Fruit fly (Drosophila melanogaster) whole organism, embryonic: Measurements from ENCODE around the gene CG43345.

ENCODE experiments used
- Atf6 ChIP-seq: fragments of 200-800 bp; sonication (Bioruptor generic); IDR thresholded peaks from 2 replicates; pipeline ENCODE4 v1.3.6; 2022; ENCODE audit warnings: missing biosample characterization, missing genetic modification characterization
- B-H1 ChIP-seq: fragments of 200-800 bp; sonication (Bioruptor generic); IDR thresholded peaks from 3 replicates; pipeline ENCODE4 v1.3.6; 2022; ENCODE audit warnings: missing biosample characterization, missing genetic modification characterization
- B-H2 ChIP-seq: fragments of 200-800 bp; sonication (Bioruptor generic); optimal IDR thresholded peaks from 2 replicates; lab custom pipeline; 2018; ENCODE audit warnings: missing biosample characterization, mild to moderate bottlenecking, missing genetic modification characterization
- Bteb2 ChIP-seq: fragments of 200-800 bp; sonication (Bioruptor generic); optimal IDR thresholded peaks from 2 replicates; lab custom pipeline; 2016; ENCODE audit warnings: missing biosample characterization, missing genetic modification characterization
- CG10431 ChIP-seq: fragments of 200-800 bp; sonication (Bioruptor generic); optimal IDR thresholded peaks from 3 replicates; lab custom pipeline; 2018; ENCODE audit warnings: missing biosample characterization, mild to moderate bottlenecking, missing genetic modification characterization
- CG12769 ChIP-seq: fragments of 200-800 bp; sonication (Bioruptor generic); optimal IDR thresholded peaks from 2 replicates; lab custom pipeline; 2019; ENCODE audit warnings: missing biosample characterization, mild to moderate bottlenecking, missing genetic modification characterization, moderate library complexity
- CG13624 ChIP-seq: fragments of 200-800 bp; sonication (Bioruptor generic); optimal IDR thresholded peaks from 2 replicates; lab custom pipeline; 2016; ENCODE audit warnings: missing biosample characterization, missing genetic modification characterization
- CG14965 ChIP-seq: fragments of 200-800 bp; sonication (Bioruptor generic); optimal IDR thresholded peaks from 2 replicates; lab custom pipeline; 2016; ENCODE audit warnings: missing biosample characterization, missing genetic modification characterization, borderline replicate concordance
- CG1603 ChIP-seq: fragments of 200-800 bp; sonication (Bioruptor generic); optimal IDR thresholded peaks from 2 replicates; lab custom pipeline; 2019; ENCODE audit warnings: missing biosample characterization, mild to moderate bottlenecking, missing genetic modification characterization, moderate library complexity
- CG16813 ChIP-seq: fragments of 200-800 bp; sonication (Bioruptor generic); IDR thresholded peaks from 3 replicates; pipeline ENCODE4 v1.3.6; 2022; ENCODE audit warnings: missing biosample characterization, missing genetic modification characterization; ENCODE audit not compliant: partially characterized antibody
- CG16815 ChIP-seq: fragments of 200-800 bp; sonication (Bioruptor generic); optimal IDR thresholded peaks from 3 replicates; lab custom pipeline; 2017; ENCODE audit warnings: missing biosample characterization, mild to moderate bottlenecking, missing genetic modification characterization
- CG17361 ChIP-seq: fragments of 200-800 bp; sonication (Bioruptor generic); IDR thresholded peaks from 3 replicates; pipeline ENCODE4 v1.3.6; 2022; ENCODE audit warnings: missing biosample characterization, missing genetic modification characterization
- CG30431 ChIP-seq: fragments of 200-800 bp; sonication (Bioruptor generic); optimal IDR thresholded peaks from 2 replicates; lab custom pipeline; 2017; ENCODE audit warnings: missing biosample characterization, missing genetic modification characterization
- CG3163 ChIP-seq: fragments of 200-800 bp; sonication (Bioruptor generic); optimal IDR thresholded peaks from 3 replicates; lab custom pipeline; 2016; ENCODE audit warnings: missing biosample characterization, missing genetic modification characterization
- CG3407 ChIP-seq: fragments of 200-800 bp; sonication (Bioruptor generic); optimal IDR thresholded peaks from 2 replicates; lab custom pipeline; 2018; ENCODE audit warnings: missing biosample characterization, mild to moderate bottlenecking, missing genetic modification characterization
- CG3995 ChIP-seq: fragments of 200-800 bp; sonication (Bioruptor generic); optimal IDR thresholded peaks from 3 replicates; lab custom pipeline; 2016; ENCODE audit warnings: missing biosample characterization, missing genetic modification characterization
- CG4404 ChIP-seq: fragments of 200-800 bp; sonication (Bioruptor generic); IDR thresholded peaks from 2 replicates; pipeline ENCODE4 v1.3.6; 2022; ENCODE audit warnings: missing biosample characterization, missing genetic modification characterization
- CG4854 ChIP-seq: fragments of 200-800 bp; sonication (Bioruptor generic); optimal IDR thresholded peaks from 2 replicates; lab custom pipeline; 2016; ENCODE audit warnings: missing biosample characterization, missing genetic modification characterization, inconsistent platforms
- CG6765 ChIP-seq: fragments of 200-800 bp; sonication (Bioruptor generic); optimal IDR thresholded peaks from 3 replicates; lab custom pipeline; 2017; ENCODE audit warnings: missing biosample characterization, mild to moderate bottlenecking, missing genetic modification characterization
- CG6791 ChIP-seq: fragments of 200-800 bp; sonication (Bioruptor generic); IDR thresholded peaks from 3 replicates; pipeline ENCODE4 v1.3.6; 2022; ENCODE audit warnings: missing biosample characterization, missing genetic modification characterization; ENCODE audit not compliant: partially characterized antibody
- CG7556 ChIP-seq: fragments of 200-800 bp; sonication (Bioruptor generic); optimal IDR thresholded peaks from 2 replicates; lab custom pipeline; 2017; ENCODE audit warnings: missing biosample characterization, mild to moderate bottlenecking, missing genetic modification characterization
- CTCF ChIP-seq: fragments of 200-800 bp; sonication (Bioruptor generic); optimal IDR thresholded peaks from 2 replicates; lab custom pipeline; 2017; ENCODE audit warnings: missing biosample characterization, mild to moderate bottlenecking, missing genetic modification characterization, moderate library complexity
- Dbx ChIP-seq: fragments of 200-800 bp; sonication (Bioruptor generic); IDR thresholded peaks from 3 replicates; pipeline ENCODE4 v1.3.6; 2022; ENCODE audit warnings: missing biosample characterization, missing genetic modification characterization
- Doc3 ChIP-seq: fragments of 200-800 bp; sonication (Bioruptor generic); IDR thresholded peaks from 3 replicates; pipeline ENCODE4 v1.3.6; 2022; ENCODE audit warnings: missing biosample characterization, missing genetic modification characterization; ENCODE audit not compliant: partially characterized antibody
- Eip74EF ChIP-seq, 2 experiments: fragments of 200-800 bp in 1 of 2; fragments of >200 bp in 1 of 2; sonication (Bioruptor generic) in 1 of 2; optimal IDR thresholded peaks; 2 replicates each; lab custom pipeline; 2017 to 2019; ENCODE audit warnings: missing biosample characterization in 2 of 2, missing genetic modification characterization in 2 of 2, mild to moderate bottlenecking in 1 of 2, moderate library complexity in 1 of 2
- Fer2 ChIP-seq: fragments of 200-800 bp; sonication (Bioruptor generic); optimal IDR thresholded peaks from 2 replicates; lab custom pipeline; 2018; ENCODE audit warnings: missing biosample characterization, mild to moderate bottlenecking, missing genetic modification characterization, moderate library complexity
- Gsc ChIP-seq: fragments of 200-800 bp; sonication (Bioruptor generic); IDR thresholded peaks from 2 replicates; pipeline ENCODE4 v1.3.6; 2022; ENCODE audit warnings: missing biosample characterization, missing genetic modification characterization
- Hand ChIP-seq: fragments of 200-800 bp; sonication (Bioruptor generic); optimal IDR thresholded peaks from 2 replicates; lab custom pipeline; 2017; ENCODE audit warnings: mild to moderate bottlenecking, missing biosample characterization, missing genetic modification reagents, missing genetic modification characterization
- Hr39 ChIP-seq: fragments of >200 bp; optimal IDR thresholded peaks from 2 replicates; lab custom pipeline; 2017
- NFAT ChIP-seq: fragments of 200-800 bp; sonication (Bioruptor generic); IDR thresholded peaks from 2 replicates; pipeline ENCODE4 v1.3.6; 2022; ENCODE audit warnings: missing biosample characterization, missing genetic modification characterization
- Rfx ChIP-seq: fragments of 200-800 bp; sonication (Bioruptor generic); IDR thresholded peaks from 2 replicates; pipeline ENCODE4 v1.3.6; 2022; ENCODE audit warnings: missing biosample characterization, missing genetic modification characterization
- Sry-δ ChIP-seq: fragments of 200-800 bp; sonication (Bioruptor generic); optimal IDR thresholded peaks from 2 replicates; lab custom pipeline; 2016; ENCODE audit warnings: missing biosample characterization, missing genetic modification characterization
- Taf1 ChIP-seq: fragments of 200-800 bp; sonication (Bioruptor generic); IDR thresholded peaks from 2 replicates; pipeline ENCODE4 v1.3.6; 2022; ENCODE audit warnings: missing biosample characterization, missing genetic modification characterization
- az2 ChIP-seq: fragments of 200-800 bp; sonication (Bioruptor generic); optimal IDR thresholded peaks from 3 replicates; lab custom pipeline; 2016; ENCODE audit warnings: missing biosample characterization, missing genetic modification characterization
- bbx ChIP-seq: fragments of 200-800 bp; sonication (Bioruptor generic); IDR thresholded peaks from 2 replicates; pipeline ENCODE4 v1.3.6; 2022; ENCODE audit warnings: missing biosample characterization, missing genetic modification characterization; ENCODE audit not compliant: partially characterized antibody
- gt ChIP-seq: fragments of 200-800 bp; sonication (Bioruptor generic); IDR thresholded peaks from 2 replicates; pipeline ENCODE4 v1.3.6; 2022; ENCODE audit warnings: missing biosample characterization, missing genetic modification characterization
- hkb ChIP-seq, 2 experiments: fragments of 200-800 bp in 1 of 2; fragments of >200 bp in 1 of 2; sonication (Bioruptor generic) in 1 of 2; IDR thresholded peaks in 1 of 2; optimal IDR thresholded peaks in 1 of 2; 2 replicates each; pipeline versions ENCODE4 v1.3.6 to Lab custom; 2017 to 2022; ENCODE audit warnings: missing biosample characterization in 1 of 2, missing genetic modification characterization in 1 of 2
- jigr1 ChIP-seq: fragments of 200-800 bp; sonication (Bioruptor generic); IDR thresholded peaks from 3 replicates; pipeline ENCODE4 v1.3.6; 2022; ENCODE audit warnings: missing biosample characterization, missing genetic modification characterization
- ken ChIP-seq: fragments of 200-800 bp; sonication (Bioruptor generic); IDR thresholded peaks from 3 replicates; pipeline ENCODE4 v1.3.6; 2022; ENCODE audit warnings: missing biosample characterization, missing genetic modification characterization
- knrl ChIP-seq: fragments of 200-800 bp; sonication (Bioruptor generic); IDR thresholded peaks from 3 replicates; pipeline ENCODE4 v1.3.6; 2022; ENCODE audit warnings: missing biosample characterization, missing genetic modification characterization; ENCODE audit not compliant: partially characterized antibody
- lola ChIP-seq, 3 experiments: fragments of >200 bp in 2 of 3; fragments of 200-800 bp in 1 of 3; sonication (Bioruptor generic) in 1 of 3; optimal IDR thresholded peaks; 2 replicates each; lab custom pipeline; 2017 to 2019; ENCODE audit warnings: missing biosample characterization in 3 of 3, missing genetic modification characterization in 3 of 3, mild to moderate bottlenecking in 1 of 3, moderate library complexity in 1 of 3
- luna ChIP-seq: fragments of 200-800 bp; sonication (Bioruptor generic); optimal IDR thresholded peaks from 2 replicates; lab custom pipeline; 2016; ENCODE audit warnings: missing biosample characterization, missing genetic modification characterization
- mirr ChIP-seq: fragments of 200-800 bp; sonication (Bioruptor generic); optimal IDR thresholded peaks from 3 replicates; lab custom pipeline; 2018; ENCODE audit warnings: missing biosample characterization, mild to moderate bottlenecking, missing genetic modification characterization
- pnt ChIP-seq: fragments of 200-800 bp; sonication (Bioruptor generic); optimal IDR thresholded peaks from 3 replicates; lab custom pipeline; 2016; ENCODE audit warnings: missing biosample characterization, missing genetic modification characterization
- psq ChIP-seq: fragments of 200-800 bp; sonication (Bioruptor generic); optimal IDR thresholded peaks from 2 replicates; lab custom pipeline; 2017; ENCODE audit warnings: missing biosample characterization, missing genetic modification characterization
- run ChIP-seq: fragments of 200-800 bp; sonication (Bioruptor generic); optimal IDR thresholded peaks from 3 replicates; lab custom pipeline; 2018; ENCODE audit warnings: missing biosample characterization, mild to moderate bottlenecking, missing genetic modification characterization
- sd ChIP-seq: fragments of 200-800 bp; sonication (Bioruptor generic); optimal IDR thresholded peaks from 3 replicates; lab custom pipeline; 2018; ENCODE audit warnings: missing biosample characterization, mild to moderate bottlenecking, missing genetic modification characterization, moderate library complexity
- slbo ChIP-seq: fragments of 200-800 bp; sonication (Bioruptor generic); IDR thresholded peaks from 2 replicates; pipeline ENCODE4 v1.3.6; 2022; ENCODE audit warnings: missing biosample characterization, missing genetic modification characterization
- sna ChIP-seq: fragments of 200-800 bp; sonication (Bioruptor generic); IDR thresholded peaks from 2 replicates; pipeline ENCODE4 v1.3.6; 2022; ENCODE audit warnings: missing biosample characterization, missing genetic modification characterization; ENCODE audit not compliant: partially characterized antibody
- stwl ChIP-seq: fragments of 200-800 bp; sonication (Bioruptor generic); optimal IDR thresholded peaks from 3 replicates; lab custom pipeline; 2018; ENCODE audit warnings: missing biosample characterization, mild to moderate bottlenecking, missing genetic modification characterization, moderate library complexity
- vvl ChIP-seq: fragments of 200-800 bp; sonication (Bioruptor generic); IDR thresholded peaks from 2 replicates; pipeline ENCODE4 v1.3.6; 2022; ENCODE audit warnings: missing biosample characterization, missing genetic modification characterization

CG43345 gene

DNA sequence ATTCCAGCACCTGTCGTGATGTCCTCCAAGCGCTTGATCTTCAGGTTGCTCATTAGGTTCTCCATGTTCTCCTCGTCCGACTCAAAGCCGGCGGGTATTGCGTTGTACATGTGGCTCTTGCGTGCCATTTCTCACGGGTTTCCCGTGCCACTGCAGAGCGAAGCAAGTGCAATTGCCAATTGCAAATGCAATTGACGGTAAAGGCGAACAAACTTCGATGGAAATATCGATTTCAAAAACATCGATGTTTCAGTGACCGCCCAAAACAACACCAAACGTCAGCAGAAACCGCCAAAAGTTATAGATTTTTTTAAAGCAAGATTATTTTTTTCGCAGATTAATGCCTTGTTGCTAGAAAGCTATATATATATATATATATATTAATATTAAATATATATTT lies 5.5 kb downstream of the CG43345 start, which contains the start of gene Nbr (continued):
- TF ChIP-seq lola (GFP tag; optimal IDR thresholded peaks at IDR 0.05; lab: Kevin White, UChicago) (no peak), Dbx (GFP tag; lab: Robert Waterston, UW) (no peak), Taf1 (GFP tag; lab: Robert Waterston, UW) (no peak), az2 (GFP tag; lab: Kevin White, UChicago) (no peak), vvl (GFP tag; lab: Robert Waterston, UW) (0 out of 2 replicates have a peak, but pooled peaks have one; percentile 7), run (no peak), luna (GFP tag; lab: Kevin White, UChicago) (no peak), psq (GFP tag; lab: Kevin White, UChicago) (no peak), CG4854 (no peak), Hand (GFP tag; lab: Kevin White, UChicago) (no peak), Rfx (peak; percentile 39), CG14965 (GFP tag; lab: Kevin White, UChicago) (no peak), Atf6 (no peak), B-H1 (no peak), gt (GFP tag; lab: Robert Waterston, UW) (no peak), Hr39 (lab: Kevin White, UChicago) (no peak), CG6791 (GFP tag; lab: Robert Waterston, UW) (0 out of 3 replicates have a peak, but pooled peaks have one; percentile 35), Fer2 (tag; lab: Kevin White, UChicago) (no peak), Bteb2 (GFP tag; lab: Kevin White, UChicago) (no peak), slbo (GFP tag; lab: Robert Waterston, UW) (peak; percentile 54), pnt (GFP tag; lab: Kevin White, UChicago) (no peak), jigr1 (no peak), bbx (GFP tag; lab: Robert Waterston, UW) (peak; percentile 67), CG6765 (GFP tag; lab: Kevin White, UChicago) (no peak), CG1603 (tag; lab: Kevin White, UChicago) (no peak), CG13624 (no peak), CG4404 (GFP tag; lab: Robert Waterston, UW) (no peak), sna (GFP tag; lab: Robert Waterston, UW) (peak; percentile 54), stwl (tag; lab: Kevin White, UChicago) (no peak), CG3163 (GFP tag; lab: Kevin White, UChicago) (no peak), Sry-δ (peak; percentile 58), B-H2 (no peak), Eip74EF (GFP tag; optimal IDR thresholded peaks at IDR 0.05; lab: Kevin White, UChicago) (no peak), CTCF (no peak), CG7556 (GFP tag; lab: Kevin White, UChicago) (no peak), Gsc (GFP tag; lab: Robert Waterston, UW) (no peak), CG30431 (GFP tag; lab: Kevin White, UChicago) (no peak), NFAT (peak; percentile 44; the same call in 1 of the 2 replicates), CG16815 (GFP tag; lab: Kevin White, UChicago) (no peak), CG17361 (GFP tag; lab: Robert Waterston, UW) (no peak), knrl (GFP tag; lab: Robert Waterston, UW) (peak; percentile 33; the same call in 2 of the 3 replicates), mirr (GFP tag; lab: Kevin White, UChicago) (no peak), CG12769 (tag; lab: Kevin White, UChicago) (no peak), CG16813 (peak; percentile 54; the same call in 2 of the 3 replicates), CG10431 (no peak), ken (GFP tag; lab: Robert Waterston, UW) (0 out of 3 replicates have a peak, but pooled peaks have one; percentile 40), hkb (optimal IDR thresholded peaks at IDR 0.05; lab: Kevin White, UChicago) (no peak), hkb (GFP tag; IDR thresholded peaks at IDR 0.05; lab: Robert Waterston, UW) (no peak), Doc3 (GFP tag; lab: Robert Waterston, UW) (0 out of 3 replicates have a peak, but pooled peaks have one; percentile 33), sd (tag; lab: Kevin White, UChicago) (no peak), CG3407 (GFP tag; lab: Kevin White, UChicago) (no peak), CG3995 (no peak)
